Worm (Caenorhabditis elegans) whole organism, L4 larva: ENCODE measurements around the gene K07E3.2.
"Not testable (repeated sequence)": the region's sequence is repeated elsewhere in the genome, so short reads cannot be mapped to it uniquely, and the experiment has no call there.

ENCODE experiments used
- D1046.2 ChIP-seq: fragments of 200-800 bp; sonication (Bioruptor generic); IDR thresholded peaks from 2 replicates; pipeline ENCODE4 v1.3.6; 2022; ENCODE audit warnings: missing genetic modification characterization, missing compliant biosample characterization
- F26F4.8 ChIP-seq: fragments of 200-800 bp; sonication (Bioruptor generic); conservative IDR thresholded peaks from 2 replicates; pipeline ENCODE4 v1.3.6; 2022; ENCODE audit warnings: missing genetic modification characterization, missing compliant biosample characterization
- F37D6.2 ChIP-seq: sonication (generic microtip); optimal IDR thresholded peaks from 2 replicates; lab custom pipeline; 2016; ENCODE audit warnings: mild to moderate bottlenecking, missing genetic modification characterization, missing compliant biosample characterization
- T26A8.4 ChIP-seq: fragments of 200-800 bp; sonication (Bioruptor generic); IDR thresholded peaks from 2 replicates; pipeline ENCODE4 v1.3.6; 2022; ENCODE audit warnings: missing genetic modification characterization, missing compliant biosample characterization
- Y105C5A.15 ChIP-seq: fragments of 200-800 bp; sonication (Bioruptor generic); IDR thresholded peaks from 2 replicates; pipeline ENCODE4 v1.3.6; 2022; ENCODE audit warnings: missing genetic modification characterization, missing compliant biosample characterization
- Y48G9A.11 ChIP-seq: fragments of 200-800 bp; sonication (Bioruptor generic); IDR thresholded peaks from 2 replicates; pipeline ENCODE4 v1.3.6; 2022; ENCODE audit warnings: missing genetic modification reagents, missing genetic modification characterization, missing compliant biosample characterization
- Y75B8A.6 ChIP-seq: fragments of 200-800 bp; sonication (Bioruptor generic); IDR thresholded peaks from 2 replicates; pipeline ENCODE4 v1.3.6; 2022; ENCODE audit warnings: missing genetic modification reagents, missing genetic modification characterization, missing compliant biosample characterization
- ZK337.2 ChIP-seq: fragments of 200-800 bp; sonication (Bioruptor generic); IDR thresholded peaks from 2 replicates; pipeline ENCODE4 v1.3.6; 2022; ENCODE audit warnings: missing genetic modification reagents, missing genetic modification characterization, missing compliant biosample characterization
- arid-1 ChIP-seq: fragments of 200-800 bp; sonication (Bioruptor generic); conservative IDR thresholded peaks from 2 replicates; pipeline ENCODE4 v1.3.6; 2022; ENCODE audit warnings: missing genetic modification reagents, missing genetic modification characterization, missing compliant biosample characterization
- ceh-32 ChIP-seq: sonication (generic microtip); optimal IDR thresholded peaks from 2 replicates; lab custom pipeline; 2016; ENCODE audit warnings: mild to moderate bottlenecking, missing genetic modification characterization, missing compliant biosample characterization; ENCODE audit not compliant: poor library complexity
- ceh-62 ChIP-seq: sonication (generic microtip); optimal IDR thresholded peaks from 2 replicates; lab custom pipeline; 2017; ENCODE audit warnings: missing biosample characterization, missing genetic modification characterization
- ctbp-1 ChIP-seq: fragments of 200-800 bp; sonication (Bioruptor generic); IDR thresholded peaks from 2 replicates; pipeline ENCODE4 v1.3.6; 2022; ENCODE audit warnings: missing genetic modification reagents, missing genetic modification characterization, missing compliant biosample characterization
- daf-16 ChIP-seq, 3 experiments: sonication (generic microtip); optimal IDR thresholded peaks; 2 replicates each; lab custom pipeline; 2016 to 2017; ENCODE audit warnings: missing genetic modification characterization in 3 of 3, missing genetic modification reagents in 3 of 3, mild to moderate bottlenecking in 2 of 3, missing compliant biosample characterization in 2 of 3, missing biosample characterization in 1 of 3, moderate library complexity in 1 of 3
- daf-19 ChIP-seq: fragments of 200-800 bp; sonication (Bioruptor generic); conservative IDR thresholded peaks from 2 replicates; pipeline ENCODE4 v1.3.6; 2022; ENCODE audit warnings: missing genetic modification characterization, missing compliant biosample characterization
- dmd-6 ChIP-seq: fragments of 200-800 bp; sonication (Bioruptor generic); IDR thresholded peaks from 2 replicates; pipeline ENCODE4 v1.3.6; 2022; ENCODE audit warnings: missing genetic modification reagents, missing genetic modification characterization, missing compliant biosample characterization
- dmd-8 ChIP-seq: fragments of 200-800 bp; sonication (Bioruptor generic); IDR thresholded peaks from 2 replicates; pipeline ENCODE4 v1.3.6; 2022; ENCODE audit warnings: missing genetic modification characterization, missing compliant biosample characterization
- dmd-9 ChIP-seq: fragments of 200-800 bp; sonication (Bioruptor generic); IDR thresholded peaks from 2 replicates; pipeline ENCODE4 v1.3.6; 2022; ENCODE audit warnings: missing genetic modification reagents, missing genetic modification characterization, missing compliant biosample characterization
- dpl-1 ChIP-seq: fragments of 150-350 bp; optimal IDR thresholded peaks from 2 replicates; lab custom pipeline; 2014; ENCODE audit warnings: missing biosample characterization, missing genetic modification reagents, missing genetic modification characterization
- duxl-1 ChIP-seq: sonication (generic microtip); optimal IDR thresholded peaks from 2 replicates; lab custom pipeline; 2016; ENCODE audit warnings: mild to moderate bottlenecking, missing genetic modification characterization, moderate library complexity, missing compliant biosample characterization; ENCODE audit not compliant: poor library complexity
- dve-1 ChIP-seq: sonication (generic microtip); optimal IDR thresholded peaks from 2 replicates; lab custom pipeline; 2017; ENCODE audit warnings: antibody characterized with exemption, mild to moderate bottlenecking, missing genetic modification characterization, missing compliant biosample characterization; ENCODE audit not compliant: insufficient read depth
- egl-43 ChIP-seq: fragments of 200-800 bp; sonication (Bioruptor generic); IDR thresholded peaks from 2 replicates; pipeline ENCODE4 v1.3.6; 2022; ENCODE audit warnings: missing genetic modification reagents, missing genetic modification characterization, missing compliant biosample characterization
- gei-8 ChIP-seq: fragments of 200-800 bp; sonication (Bioruptor generic); optimal IDR thresholded peaks from 2 replicates; lab custom pipeline; 2018; ENCODE audit warnings: mild to moderate bottlenecking, missing genetic modification characterization, missing compliant biosample characterization
- hlh-30 ChIP-seq: sonication (generic microtip); optimal IDR thresholded peaks from 2 replicates; lab custom pipeline; 2017; ENCODE audit warnings: antibody characterized with exemption, mild to moderate bottlenecking, missing genetic modification characterization, missing compliant biosample characterization; ENCODE audit not compliant: insufficient read depth
- hmg-1.1 ChIP-seq: fragments of 200-800 bp; sonication (Bioruptor generic); IDR thresholded peaks from 2 replicates; pipeline ENCODE4 v1.3.6; 2022; ENCODE audit warnings: missing genetic modification reagents, missing genetic modification characterization, missing compliant biosample characterization
- lim-7 ChIP-seq: fragments of 200-800 bp; sonication (Bioruptor generic); IDR thresholded peaks from 2 replicates; pipeline ENCODE4 v1.3.6; 2022; ENCODE audit warnings: missing genetic modification characterization, missing compliant biosample characterization
- lin-1 ChIP-seq: fragments of 200-800 bp; sonication (Bioruptor generic); IDR thresholded peaks from 2 replicates; pipeline ENCODE4 v1.3.6; 2022; ENCODE audit warnings: missing genetic modification reagents, missing genetic modification characterization, missing compliant biosample characterization
- lin-38 ChIP-seq: fragments of 200-800 bp; sonication (Bioruptor generic); IDR thresholded peaks from 2 replicates; pipeline ENCODE4 v1.3.6; 2022; ENCODE audit warnings: missing genetic modification reagents, missing genetic modification characterization, missing compliant biosample characterization
- lsy-2 ChIP-seq, 2 experiments: fragments of 150-350 bp in 1 of 2; sonication (generic microtip) in 1 of 2; optimal IDR thresholded peaks; 2 replicates each; lab custom pipeline; 2014 to 2017; ENCODE audit warnings: missing biosample characterization in 2 of 2, missing genetic modification characterization in 2 of 2
- madf-5 ChIP-seq, 2 experiments: fragments of 200-800 bp; sonication (Bioruptor generic); IDR thresholded peaks; 2 replicates each; pipeline ENCODE4 v1.3.6; 2022; ENCODE audit warnings: missing compliant biosample characterization in 2 of 2, missing genetic modification characterization in 2 of 2
- madf-9 ChIP-seq: fragments of 200-800 bp; sonication (Bioruptor generic); conservative IDR thresholded peaks from 2 replicates; pipeline ENCODE4 v1.3.6; 2022; ENCODE audit warnings: missing genetic modification reagents, missing genetic modification characterization, missing compliant biosample characterization
- mdl-1 ChIP-seq, 2 experiments: fragments of 150-350 bp in 1 of 2; sonication (generic microtip) in 1 of 2; optimal IDR thresholded peaks; 2 replicates each; lab custom pipeline; 2014 to 2017; ENCODE audit warnings: missing biosample characterization in 2 of 2, missing genetic modification characterization in 2 of 2
- mdt-29 ChIP-seq: fragments of 200-800 bp; sonication (Bioruptor generic); IDR thresholded peaks from 2 replicates; pipeline ENCODE4 v1.3.6; 2022; ENCODE audit warnings: missing genetic modification reagents, missing genetic modification characterization, missing compliant biosample characterization
- mep-1 ChIP-seq: fragments of 150-350 bp; sonication (generic microtip); optimal IDR thresholded peaks from 3 replicates; lab custom pipeline; 2014; ENCODE audit warnings: missing biosample characterization, missing genetic modification characterization
- mes-2 ChIP-seq: sonication (generic microtip); optimal IDR thresholded peaks from 2 replicates; lab custom pipeline; 2016; ENCODE audit warnings: missing genotype, mild to moderate bottlenecking, missing genetic modification characterization, missing compliant biosample characterization; ENCODE audit not compliant: poor library complexity, severe bottlenecking
- mxl-2 ChIP-seq: fragments of 200-800 bp; sonication (Bioruptor generic); conservative IDR thresholded peaks from 2 replicates; pipeline ENCODE4 v1.3.6; 2022; ENCODE audit warnings: missing genetic modification reagents, missing genetic modification characterization, missing compliant biosample characterization
- nhr-28 ChIP-seq: fragments of 150-350 bp; optimal IDR thresholded peaks from 2 replicates; lab custom pipeline; 2014; ENCODE audit warnings: missing biosample characterization, missing genetic modification characterization
- nhr-41 ChIP-seq: fragments of 200-800 bp; sonication (Bioruptor generic); IDR thresholded peaks from 2 replicates; pipeline ENCODE4 v1.3.6; 2022; ENCODE audit warnings: missing genetic modification reagents, missing genetic modification characterization, missing compliant biosample characterization
- nhr-48 ChIP-seq: sonication (generic microtip); optimal IDR thresholded peaks from 2 replicates; lab custom pipeline; 2016; ENCODE audit warnings: mild to moderate bottlenecking, missing genetic modification characterization, missing compliant biosample characterization
- nhr-6 ChIP-seq: fragments of 150-350 bp; optimal IDR thresholded peaks from 2 replicates; lab custom pipeline; 2014; ENCODE audit warnings: missing biosample characterization, missing genetic modification characterization
- pha-4 ChIP-seq, 2 experiments: fragments of 150-350 bp in 1 of 2; fragments of 200-800 bp in 1 of 2; sonication (Bioruptor generic) in 1 of 2; IDR thresholded peaks in 1 of 2; optimal IDR thresholded peaks in 1 of 2; 2 replicates each; pipeline versions ENCODE4 v1.3.6 to Lab custom; 2014 to 2022; ENCODE audit warnings: missing genetic modification characterization in 2 of 2, missing genetic modification reagents in 2 of 2, missing biosample characterization in 1 of 2, missing compliant biosample characterization in 1 of 2
- php-3 ChIP-seq: fragments of 200-800 bp; sonication (Bioruptor generic); IDR thresholded peaks from 2 replicates; pipeline ENCODE4 v1.3.6; 2022; ENCODE audit warnings: missing genetic modification reagents, missing genetic modification characterization, missing compliant biosample characterization
- snpc-1.2 ChIP-seq: fragments of 200-800 bp; sonication (Bioruptor generic); IDR thresholded peaks from 2 replicates; pipeline ENCODE4 v1.3.6; 2022; ENCODE audit warnings: missing genetic modification reagents, missing genetic modification characterization, missing compliant biosample characterization
- spr-1 ChIP-seq: sonication (generic microtip); optimal IDR thresholded peaks from 2 replicates; lab custom pipeline; 2016; ENCODE audit warnings: mild to moderate bottlenecking, missing genetic modification characterization, missing compliant biosample characterization
- tra-1 ChIP-seq: fragments of 200-800 bp; sonication (Bioruptor generic); IDR thresholded peaks from 2 replicates; pipeline ENCODE4 v1.3.6; 2022; ENCODE audit warnings: missing genetic modification reagents, missing genetic modification characterization, missing compliant biosample characterization
- unc-39 ChIP-seq: sonication (generic microtip); optimal IDR thresholded peaks from 2 replicates; lab custom pipeline; 2017; ENCODE audit warnings: missing biosample characterization, missing genetic modification characterization
- vab-7 ChIP-seq: fragments of 200-800 bp; sonication (Bioruptor generic); IDR thresholded peaks from 2 replicates; pipeline ENCODE4 v1.3.6; 2022; ENCODE audit warnings: missing genetic modification reagents, missing genetic modification characterization, missing compliant biosample characterization

The K07E3.2 gene

DNA sequence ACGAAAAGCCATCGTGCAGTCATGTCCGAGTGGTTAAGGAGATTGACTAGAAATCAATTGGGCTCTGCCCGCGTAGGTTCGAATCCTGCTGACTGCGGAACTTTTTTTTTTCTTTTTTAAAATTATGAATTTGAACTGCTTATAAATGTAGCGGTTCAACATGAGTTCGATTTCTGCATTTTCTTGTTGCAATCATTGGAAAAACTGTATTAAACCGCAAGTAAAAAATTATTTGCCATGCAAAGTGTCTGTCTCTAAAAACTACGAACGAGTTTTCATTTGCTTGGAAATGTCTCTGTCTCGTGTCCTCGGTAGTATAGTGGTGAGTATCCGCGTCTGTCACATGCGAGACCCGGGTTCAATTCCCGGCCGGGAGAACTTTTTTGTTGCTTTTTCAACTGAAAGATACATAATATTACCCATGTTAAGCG is 51.4 kb downstream of the K07E3.2 start:
- TF ChIP-seq ZK337.2 (GFP tag; lab: Robert Waterston, UW) = 0 out of 2 replicates have a peak, but pooled peaks have one; percentile 36
- TF ChIP-seq tra-1 = peak; percentile 50; the same call in 1 of the 2 replicates
- peak; percentile 52 for TF ChIP-seq duxl-1
- TF ChIP-seq egl-43 (GFP tag; lab: Robert Waterston, UW) = 0 out of 2 replicates have a peak, but pooled peaks have one; percentile 55
- peak; percentile 12; the same call in 1 of the 2 replicates for TF ChIP-seq nhr-41 (GFP tag; lab: Robert Waterston, UW)
- TF ChIP-seq gei-8 (GFP tag; lab: Kevin White, UChicago) = peak; percentile 46
- TF ChIP-seq vab-7 (GFP tag; lab: Robert Waterston, UW) = peak; percentile 43; the same call in 1 of the 2 replicates
- TF ChIP-seq Y48G9A.11 = peak; percentile 51; the same call in 1 of the 2 replicates
- TF ChIP-seq lin-38 (GFP tag; lab: Robert Waterston, UW) = peak; percentile 60
- TF ChIP-seq dmd-6 = 0 out of 2 replicates have a peak, but pooled peaks have one; percentile 26
- peak in 1 of 2 experiments; percentile 36 for TF ChIP-seq lsy-2 (tag; optimal IDR thresholded peaks at IDR 0.05; lab: Kevin White, UChicago)
- TF ChIP-seq hlh-30 (tag; lab: Kevin White, UChicago) = peak; percentile 89
- TF ChIP-seq F26F4.8 = 0 out of 2 replicates have a peak, but pooled peaks have one; percentile 3
- peak; percentile 15; the same call in 1 of the 2 replicates for TF ChIP-seq arid-1 (GFP tag; lab: Robert Waterston, UW)
- peak; percentile 54 for TF ChIP-seq T26A8.4 (GFP tag; lab: Robert Waterston, UW)
- peak; percentile 50 for TF ChIP-seq hmg-1.1 (GFP tag; lab: Robert Waterston, UW)
- not testable (repeated sequence) for TF ChIP-seq daf-16 (GFP tag; optimal IDR thresholded peaks at IDR 0.05; lab: Kevin White, UChicago); pha-4 (tag; optimal IDR thresholded peaks at IDR 0.05; lab: Kevin White, UChicago)
- TF ChIP-seq daf-16 (tag; optimal IDR thresholded peaks at IDR 0.05; lab: Kevin White, UChicago) = peak; percentile 12
- peak; percentile 1 for TF ChIP-seq dpl-1 (GFP tag; lab: Kevin White, UChicago)
- TF ChIP-seq mep-1 (tag; lab: Kevin White, UChicago) = peak; percentile 16
- TF ChIP-seq D1046.2 (GFP tag; lab: Robert Waterston, UW) = 0 out of 2 replicates have a peak, but pooled peaks have one; percentile 35
- peak; percentile 18 for TF ChIP-seq dve-1 (tag; lab: Kevin White, UChicago)
- peak; percentile 76 for TF ChIP-seq mes-2 (tag; lab: Kevin White, UChicago)
- peak; percentile 67; the same call in 1 of the 2 replicates for TF ChIP-seq Y75B8A.6 (GFP tag; lab: Robert Waterston, UW)
- peak; percentile 69; the same call in 1 of the 2 replicates for TF ChIP-seq snpc-1.2 (GFP tag; lab: Robert Waterston, UW)
- 0 out of 2 replicates have a peak, but pooled peaks have one; percentile 57 for TF ChIP-seq mdt-29 (GFP tag; lab: Robert Waterston, UW)
- TF ChIP-seq ctbp-1 (GFP tag; lab: Robert Waterston, UW) = peak; percentile 55; the same call in 1 of the 2 replicates
- peak; percentile 38; the same call in 1 of the 2 replicates for TF ChIP-seq mxl-2 (GFP tag; lab: Robert Waterston, UW)
- TF ChIP-seq mdl-1 (tag; optimal IDR thresholded peaks at IDR 0.05; lab: Kevin White, UChicago) = peak; percentile 9 to 70
- TF ChIP-seq pha-4 (GFP tag; IDR thresholded peaks at IDR 0.05; lab: Robert Waterston, UW) = peak; percentile 41; the same call in 1 of the 2 replicates
- TF ChIP-seq Y105C5A.15 (GFP tag; lab: Robert Waterston, UW) = 0 out of 2 replicates have a peak, but pooled peaks have one; percentile 16
- peak; percentile 54; the same call in 1 of the 2 replicates for TF ChIP-seq dmd-8 (GFP tag; lab: Robert Waterston, UW)
- TF ChIP-seq lim-7 (GFP tag; lab: Robert Waterston, UW) = peak; percentile 76
- TF ChIP-seq spr-1 (tag; lab: Kevin White, UChicago) = peak; percentile 20
- TF ChIP-seq madf-5 (GFP tag; IDR thresholded peaks at IDR 0.05; lab: Robert Waterston, UW) = peak; percentile 8 to 70; a peak in 2 of 4 replicates
- peak; percentile 35; the same call in 1 of the 2 replicates for TF ChIP-seq madf-9
- TF ChIP-seq, all 104 proteins: peak for 35; not testable (repeated sequence) for 69

- TF ChIP-seq lin-1 (GFP tag; lab: Robert Waterston, UW) (peak; percentile 66; the same call in 1 of the 2 replicates), ceh-32 (tag; lab: Kevin White, UChicago) (no peak), php-3 (peak; percentile 56), Y105C5A.15 (GFP tag; lab: Robert Waterston, UW) (peak; percentile 81; the same call in 1 of the 2 replicates), nhr-6 (tag; lab: Kevin White, UChicago) (no peak), nhr-28 (tag; lab: Kevin White, UChicago) (no peak), ceh-62 (no peak), dmd-6 (no peak; the same call in 1 of the 2 replicates), F37D6.2 (no peak), nhr-48 (tag; lab: Kevin White, UChicago) (no peak), dmd-9 (GFP tag; lab: Robert Waterston, UW) (0 out of 2 replicates have a peak, but pooled peaks have one; percentile 37), daf-19 (GFP tag; lab: Robert Waterston, UW) (no peak), gei-8 (GFP tag; lab: Kevin White, UChicago) (no peak), unc-39 (tag; lab: Kevin White, UChicago) (no peak)
Observed at ce11 chrX:8155969-8156368, 51.9 kb downstream of the K07E3.2 start.
